Worm (Caenorhabditis elegans) whole organism, L1 larva: ENCODE measurements around the gene F13B12.2.

Experiments used
- C34B4.2 ChIP-seq: sonication (generic microtip); optimal IDR thresholded peaks from 2 replicates; lab custom pipeline; 2017; ENCODE audit warnings: mild to moderate bottlenecking, missing genetic modification characterization, missing compliant biosample characterization
- blmp-1 ChIP-seq: fragments of 150-350 bp; optimal IDR thresholded peaks from 2 replicates; lab custom pipeline; 2014; ENCODE audit warnings: missing biosample characterization, missing genetic modification characterization
- ceh-63 ChIP-seq: fragments of 200-800 bp; sonication (Bioruptor generic); optimal IDR thresholded peaks from 2 replicates; lab custom pipeline; 2018; ENCODE audit warnings: mild to moderate bottlenecking, missing genetic modification characterization, missing compliant biosample characterization
- dpl-1 ChIP-seq, 3 experiments: fragments of 150-350 bp in 2 of 3; sonication (generic microtip) in 1 of 3; optimal IDR thresholded peaks; 2 replicates each; lab custom pipeline; 2014 to 2017; ENCODE audit warnings: missing biosample characterization in 3 of 3, missing genetic modification characterization in 3 of 3, missing genetic modification reagents in 3 of 3
- dsc-1 ChIP-seq: sonication (generic microtip); optimal IDR thresholded peaks from 2 replicates; lab custom pipeline; 2016; ENCODE audit warnings: mild to moderate bottlenecking, missing genetic modification characterization, missing compliant biosample characterization
- efl-1 ChIP-seq, 4 experiments: fragments of 150-350 bp; optimal IDR thresholded peaks in 3 of 4; peaks in 1 of 4; 1 replicate in 1 of 4; 2 replicates in 3 of 4; lab custom pipeline; 2014; ENCODE audit warnings: missing biosample characterization in 2 of 4, missing genetic modification characterization in 2 of 4, missing genetic modification reagents in 2 of 4
- efl-3 ChIP-seq: fragments of 200-800 bp; sonication (Bioruptor generic); optimal IDR thresholded peaks from 2 replicates; lab custom pipeline; 2018; ENCODE audit warnings: mild to moderate bottlenecking, missing genetic modification characterization, missing compliant biosample characterization
- egl-13 ChIP-seq: sonication (generic microtip); optimal IDR thresholded peaks from 2 replicates; lab custom pipeline; 2016; ENCODE audit warnings: missing genotype, missing genetic modification reagents, missing genetic modification characterization, missing compliant biosample characterization
- elt-2 ChIP-seq: sonication (generic microtip); optimal IDR thresholded peaks from 2 replicates; lab custom pipeline; 2016; ENCODE audit warnings: missing genetic modification characterization, mild to moderate bottlenecking, inconsistent platforms, missing compliant biosample characterization, missing genetic modification reagents
- ets-5 ChIP-seq: fragments of 200-800 bp; sonication (Bioruptor generic); IDR thresholded peaks from 2 replicates; pipeline ENCODE4 v1.3.6; 2022; ENCODE audit warnings: missing genetic modification characterization, missing compliant biosample characterization
- fkh-10 ChIP-seq: sonication (generic microtip); optimal IDR thresholded peaks from 2 replicates; lab custom pipeline; 2017; ENCODE audit warnings: missing biosample characterization, missing genetic modification reagents, missing genetic modification characterization
- fkh-8 ChIP-seq: sonication (generic microtip); optimal IDR thresholded peaks from 2 replicates; lab custom pipeline; 2016; ENCODE audit warnings: mild to moderate bottlenecking, missing genetic modification characterization, missing compliant biosample characterization
- fos-1 ChIP-seq: fragments of 150-350 bp; optimal IDR thresholded peaks from 2 replicates; lab custom pipeline; 2014; ENCODE audit warnings: missing biosample characterization, missing genetic modification characterization
- jun-1 ChIP-seq: fragments of 150-350 bp; optimal IDR thresholded peaks from 2 replicates; lab custom pipeline; 2014; ENCODE audit warnings: missing biosample characterization, missing genetic modification reagents, missing genetic modification characterization
- lin-14 ChIP-seq: fragments of 200-800 bp; sonication (Bioruptor generic); optimal IDR thresholded peaks from 2 replicates; lab custom pipeline; 2018; ENCODE audit warnings: mild to moderate bottlenecking, missing genetic modification characterization, moderate library complexity, missing compliant biosample characterization
- lin-15B ChIP-seq: fragments of 150-350 bp; sonication (generic microtip); optimal IDR thresholded peaks from 3 replicates; lab custom pipeline; 2014; ENCODE audit warnings: missing biosample characterization, missing genetic modification characterization
- lin-35 ChIP-seq, 2 experiments: fragments of 150-350 bp; optimal IDR thresholded peaks; 2 replicates each; lab custom pipeline; 2014; ENCODE audit warnings: missing biosample characterization in 2 of 2, missing genetic modification characterization in 2 of 2, missing genetic modification reagents in 2 of 2
- lir-3 ChIP-seq: sonication (generic microtip); optimal IDR thresholded peaks from 2 replicates; lab custom pipeline; 2016; ENCODE audit warnings: mild to moderate bottlenecking, missing genetic modification characterization, moderate library complexity, missing compliant biosample characterization; ENCODE audit not compliant: poor library complexity
- mdl-1 ChIP-seq, 2 experiments: fragments of 150-350 bp; optimal IDR thresholded peaks; 2 replicates each; lab custom pipeline; 2014 to 2017; ENCODE audit warnings: missing biosample characterization in 2 of 2, missing genetic modification characterization in 2 of 2, inconsistent platforms in 1 of 2
- mep-1 ChIP-seq: fragments of 150-350 bp; optimal IDR thresholded peaks from 2 replicates; lab custom pipeline; 2014; ENCODE audit warnings: missing biosample characterization, missing genetic modification characterization
- nhr-20 ChIP-seq: sonication (generic microtip); optimal IDR thresholded peaks from 2 replicates; lab custom pipeline; 2016; ENCODE audit warnings: mild to moderate bottlenecking, missing genetic modification characterization, missing compliant biosample characterization
- nhr-237 ChIP-seq: fragments of 150-350 bp; optimal IDR thresholded peaks from 2 replicates; lab custom pipeline; 2014; ENCODE audit warnings: missing biosample characterization, missing genetic modification characterization
- nhr-28 ChIP-seq: fragments of 150-350 bp; optimal IDR thresholded peaks from 2 replicates; lab custom pipeline; 2014; ENCODE audit warnings: missing biosample characterization, missing genetic modification characterization
- nhr-76 ChIP-seq: sonication (generic microtip); optimal IDR thresholded peaks from 2 replicates; lab custom pipeline; 2017; ENCODE audit warnings: missing biosample characterization, missing genetic modification characterization
- nhr-85 ChIP-seq: sonication (generic microtip); peaks from one replicate; lab custom pipeline; 2016; ENCODE audit warnings: missing genetic modification characterization, inconsistent platforms, missing compliant biosample characterization
- nhr-90 ChIP-seq: sonication (generic microtip); optimal IDR thresholded peaks from 2 replicates; lab custom pipeline; 2016; ENCODE audit warnings: mild to moderate bottlenecking, missing genetic modification characterization, missing compliant biosample characterization; ENCODE audit not compliant: poor library complexity
- pag-3 ChIP-seq: sonication (generic microtip); optimal IDR thresholded peaks from 2 replicates; lab custom pipeline; 2017; ENCODE audit warnings: missing genetic modification characterization, mild to moderate bottlenecking, missing compliant biosample characterization, antibody characterized with exemption, borderline replicate concordance; ENCODE audit not compliant: insufficient read depth
- pax-3 ChIP-seq: fragments of 200-800 bp; sonication (Bioruptor generic); optimal IDR thresholded peaks from 2 replicates; lab custom pipeline; 2018; ENCODE audit warnings: mild to moderate bottlenecking, missing genetic modification characterization, moderate library complexity, missing compliant biosample characterization
- pqm-1 ChIP-seq: sonication (generic microtip); optimal IDR thresholded peaks from 3 replicates; lab custom pipeline; 2017; ENCODE audit warnings: missing biosample characterization, missing genetic modification characterization
- rnt-1 ChIP-seq: sonication (generic microtip); optimal IDR thresholded peaks from 2 replicates; lab custom pipeline; 2016; ENCODE audit warnings: mild to moderate bottlenecking, missing genetic modification characterization, moderate library complexity, missing compliant biosample characterization
- snpc-4 ChIP-seq: fragments of 150-350 bp; optimal IDR thresholded peaks from 2 replicates; lab custom pipeline; 2014; ENCODE audit warnings: missing biosample characterization, missing genetic modification characterization
- snu-23 ChIP-seq: sonication (generic microtip); optimal IDR thresholded peaks from 2 replicates; lab custom pipeline; 2016; ENCODE audit warnings: missing genetic modification characterization, missing compliant biosample characterization
- tlp-1 ChIP-seq: fragments of 150-350 bp; optimal IDR thresholded peaks from 2 replicates; lab custom pipeline; 2014; ENCODE audit warnings: missing biosample characterization, missing genetic modification characterization
- unc-130 ChIP-seq: fragments of 150-350 bp; optimal IDR thresholded peaks from 2 replicates; lab custom pipeline; 2017; ENCODE audit warnings: missing biosample characterization, missing genetic modification characterization, inconsistent platforms
- unc-98 ChIP-seq: fragments of 200-800 bp; sonication (Bioruptor generic); IDR thresholded peaks from 2 replicates; pipeline ENCODE4 v1.3.6; 2022; ENCODE audit warnings: missing genetic modification characterization, missing compliant biosample characterization
- vab-15 ChIP-seq: sonication (generic microtip); optimal IDR thresholded peaks from 2 replicates; lab custom pipeline; 2017; ENCODE audit warnings: missing genotype, mild to moderate bottlenecking, missing genetic modification characterization, missing compliant biosample characterization
- xbp-1 ChIP-seq: sonication (generic microtip); optimal IDR thresholded peaks from 2 replicates; lab custom pipeline; 2016; ENCODE audit warnings: missing genetic modification characterization, missing compliant biosample characterization
- zip-4 ChIP-seq: fragments of 200-800 bp; sonication (Bioruptor generic); optimal IDR thresholded peaks from 2 replicates; lab custom pipeline; 2018; ENCODE audit warnings: mild to moderate bottlenecking, missing genetic modification characterization, moderate library complexity, missing compliant biosample characterization
- ztf-11 ChIP-seq, 2 experiments: sonication (generic microtip); optimal IDR thresholded peaks; 2 replicates each; lab custom pipeline; 2016 to 2017; ENCODE audit warnings: missing genetic modification characterization in 2 of 2, missing biosample characterization in 1 of 2, missing compliant biosample characterization in 1 of 2

F13B12.2 gene

ce11 chrIV:10421256-10421655 lies 7.7 kb downstream of the F13B12.2 start:
- TF ChIP-seq nhr-85 (peak; percentile 36), efl-3 (GFP tag; lab: Kevin White, UChicago) (no peak), ztf-11 (tag; optimal IDR thresholded peaks at IDR 0.05; lab: Kevin White, UChicago) (no peak), rnt-1 (peak; percentile 15), nhr-20 (tag; lab: Kevin White, UChicago) (no peak), pax-3 (tag; lab: Kevin White, UChicago) (no peak), snpc-4 (tag; lab: Kevin White, UChicago) (no peak), nhr-237 (tag; lab: Kevin White, UChicago) (no peak), egl-13 (tag; lab: Kevin White, UChicago) (no peak), snu-23 (GFP tag; lab: Kevin White, UChicago) (peak; percentile 28), jun-1 (tag; lab: Kevin White, UChicago) (no peak), lin-14 (peak; percentile 51), fkh-8 (no peak), blmp-1 (tag; lab: Kevin White, UChicago) (peak; percentile 61), pag-3 (tag; lab: Kevin White, UChicago) (no peak), fkh-10 (GFP tag; lab: Kevin White, UChicago) (no peak), dpl-1 (GFP tag; optimal IDR thresholded peaks at IDR 0.05; lab: Kevin White, UChicago) (no peak)

- peak; percentile 2 for TF ChIP-seq elt-2 (tag; lab: Kevin White, UChicago)
- peak; percentile 15 for TF ChIP-seq mep-1 (tag; lab: Kevin White, UChicago)
- peak in 1 of 2 experiments; percentile 21 for TF ChIP-seq lin-35 (GFP tag; optimal IDR thresholded peaks at IDR 0.05; lab: Kevin White, UChicago)
- no peak for TF ChIP-seq vab-15 (tag; lab: Kevin White, UChicago)
- TF ChIP-seq ceh-63 (GFP tag; lab: Kevin White, UChicago) = no peak
These were observed 8.5 kb downstream of the F13B12.2 start for ce11 chrIV:10420440-10420839.

- no peak for TF ChIP-seq efl-1 (optimal IDR thresholded peaks at IDR 0.05; lab: Kevin White, UChicago)
- TF ChIP-seq efl-1 (GFP tag; optimal IDR thresholded peaks at IDR 0.05 in 1 of 2; lab: Kevin White, UChicago) = no peak
- no peak for TF ChIP-seq unc-98
- peak; percentile 4 for TF ChIP-seq rnt-1
- no peak for TF ChIP-seq dsc-1 (tag; lab: Kevin White, UChicago)
- TF ChIP-seq fos-1 = no peak
- no peak for TF ChIP-seq pqm-1
- TF ChIP-seq, all 84 proteins: peak for 1
These were observed 9.0 kb downstream of the F13B12.2 start for ce11 chrIV:10419896-10420295.

- TF ChIP-seq nhr-76 (tag; lab: Kevin White, UChicago) (no peak), vab-15 (tag; lab: Kevin White, UChicago) (no peak), unc-130 (tag; lab: Kevin White, UChicago) (no peak), nhr-90 (tag; lab: Kevin White, UChicago) (no peak), C34B4.2 (tag; lab: Kevin White, UChicago) (no peak), nhr-20 (tag; lab: Kevin White, UChicago) (no peak), xbp-1 (tag; lab: Kevin White, UChicago) (no peak), tlp-1 (tag; lab: Kevin White, UChicago) (no peak), blmp-1 (tag; lab: Kevin White, UChicago) (no peak), zip-4 (GFP tag; lab: Kevin White, UChicago) (no peak), mdl-1 (tag; optimal IDR thresholded peaks at IDR 0.05; lab: Kevin White, UChicago) (no peak), lin-15B (tag; lab: Kevin White, UChicago) (no peak), nhr-28 (tag; lab: Kevin White, UChicago) (no peak), jun-1 (tag; lab: Kevin White, UChicago) (no peak), ets-5 (no peak), lir-3 (tag; lab: Kevin White, UChicago) (no peak), fkh-10 (GFP tag; lab: Kevin White, UChicago) (no peak)
These were observed 11.1 kb downstream of the F13B12.2 start, which contains the start of gene F13B12.6 for ce11 chrIV:10417781-10418180. F13B12.6 (minus strand) TSS chrIV:10417881.
